In genomic region chrIII:6604317-6604716, ce11 we compare ENCODE assay signal across 5 worm cellular contexts.
TF ChIP-seq lines count a peak whose summit lies in the region.

No protein-coding gene starts in this region.

TF ChIP-seq in whole organism, L1 larva, 84 proteins besides CTCF, POLR2A, EP300 and RAD21 (continues in another document):
- TF ChIP-seq grh-1 (GFP tag; IDR thresholded peaks at IDR 0.05; lab: Robert Waterston, UW), result no peak
- TF ChIP-seq nhr-12 (tag; optimal IDR thresholded peaks at IDR 0.05; lab: Kevin White, UChicago), result no peak
- TF ChIP-seq lir-3 (tag; optimal IDR thresholded peaks at IDR 0.05; lab: Kevin White, UChicago; ENCODE audit: poor library complexity), result no peak
- TF ChIP-seq fkh-4 (tag; optimal IDR thresholded peaks at IDR 0.05; lab: Kevin White, UChicago; ENCODE audit: borderline replicate concordance), result no peak
- no peak for TF ChIP-seq pag-3 (tag; optimal IDR thresholded peaks at IDR 0.05; lab: Kevin White, UChicago; ENCODE audit: borderline replicate concordance, insufficient read depth)
- TF ChIP-seq jun-1 (tag; optimal IDR thresholded peaks at IDR 0.05; lab: Kevin White, UChicago), result peak; percentile 15
- TF ChIP-seq efl-3 (GFP tag; optimal IDR thresholded peaks at IDR 0.05; lab: Kevin White, UChicago), result no peak
- TF ChIP-seq sox-4 (tag; optimal IDR thresholded peaks at IDR 0.05; lab: Kevin White, UChicago), result no peak
- TF ChIP-seq blmp-1 (tag; optimal IDR thresholded peaks at IDR 0.05; lab: Kevin White, UChicago), result peak; percentile 76
- TF ChIP-seq dpl-1 (GFP tag; optimal IDR thresholded peaks at IDR 0.05; lab: Kevin White, UChicago), result peak in 2 of 3 experiments; percentile 3 to 6
- TF ChIP-seq mep-1 (tag; optimal IDR thresholded peaks at IDR 0.05; lab: Kevin White, UChicago), result no peak
- peak; percentile 14 to 58 for TF ChIP-seq lin-35 (GFP tag; optimal IDR thresholded peaks at IDR 0.05; lab: Kevin White, UChicago)
- TF ChIP-seq pqm-1 (tag; optimal IDR thresholded peaks at IDR 0.05; lab: Kevin White, UChicago), result no peak
- no peak for TF ChIP-seq ztf-4 (tag; optimal IDR thresholded peaks at IDR 0.05; lab: Kevin White, UChicago)
- TF ChIP-seq lin-14 (GFP tag; optimal IDR thresholded peaks at IDR 0.05; lab: Kevin White, UChicago), result peak; percentile 19
- no peak for TF ChIP-seq alr-1 (tag; optimal IDR thresholded peaks at IDR 0.05; lab: Kevin White, UChicago; ENCODE audit: borderline replicate concordance)
- peak; percentile 4 for TF ChIP-seq rnt-1 (tag; optimal IDR thresholded peaks at IDR 0.05; lab: Kevin White, UChicago)
- no peak for TF ChIP-seq fkh-8 (tag; optimal IDR thresholded peaks at IDR 0.05; lab: Kevin White, UChicago)

TF ChIP-seq in whole organism, L2 larva, 48 proteins besides CTCF, POLR2A, EP300 and RAD21:
- no peak for TF ChIP-seq unc-55 (GFP tag; optimal IDR thresholded peaks at IDR 0.05; lab: Kevin White, UChicago)
- TF ChIP-seq peb-1 (tag; optimal IDR thresholded peaks at IDR 0.05; lab: Kevin White, UChicago), result no peak
- peak; percentile 18 for TF ChIP-seq crh-2 (tag; optimal IDR thresholded peaks at IDR 0.05; lab: Kevin White, UChicago)
- TF ChIP-seq sma-9 (GFP tag; optimal IDR thresholded peaks at IDR 0.05; lab: Kevin White, UChicago), result peak; percentile 29
- TF ChIP-seq sma-9 (tag; optimal IDR thresholded peaks at IDR 0.05; lab: Kevin White, UChicago), result no peak
- peak; percentile 18 for TF ChIP-seq blmp-1 (tag; optimal IDR thresholded peaks at IDR 0.05; lab: Kevin White, UChicago; ENCODE audit: insufficient read depth)
- TF ChIP-seq fos-1 (tag; optimal IDR thresholded peaks at IDR 0.05; lab: Kevin White, UChicago), result peak; percentile 62

TF ChIP-seq in whole organism, L3 larva, 47 proteins besides CTCF, POLR2A, EP300 and RAD21:
- TF ChIP-seq nfya-1 (tag; optimal IDR thresholded peaks at IDR 0.05; lab: Kevin White, UChicago; ENCODE audit: insufficient read depth), result peak; percentile 23
- no peak for TF ChIP-seq fkh-2 (tag; optimal IDR thresholded peaks at IDR 0.05; lab: Kevin White, UChicago)
- no peak for TF ChIP-seq lin-15B (tag; optimal IDR thresholded peaks at IDR 0.05; lab: Kevin White, UChicago)
- peak; percentile 56 for TF ChIP-seq elt-2 (tag; optimal IDR thresholded peaks at IDR 0.05; lab: Kevin White, UChicago)
- no peak for TF ChIP-seq daf-12 (tag; optimal IDR thresholded peaks at IDR 0.05; lab: Kevin White, UChicago)
- peak; percentile 44 for TF ChIP-seq pqm-1 (tag; optimal IDR thresholded peaks at IDR 0.05; lab: Kevin White, UChicago)
- no peak for TF ChIP-seq skn-1 (tag; optimal IDR thresholded peaks at IDR 0.05; lab: Kevin White, UChicago)
- no peak for TF ChIP-seq ztf-11 (tag; optimal IDR thresholded peaks at IDR 0.05; lab: Kevin White, UChicago)
- TF ChIP-seq ama-1 (optimal IDR thresholded peaks at IDR 0.05; lab: Kevin White, UChicago), result peak; percentile 51
- TF ChIP-seq ZK546.5 (tag; optimal IDR thresholded peaks at IDR 0.05; lab: Kevin White, UChicago), result no peak
TF ChIP-seq in whole organism, L3 larva: peak in this region for 4.

TF ChIP-seq in whole organism, L4 larva, 104 proteins besides CTCF, POLR2A, EP300 and RAD21 (continues in another document):
- no peak for TF ChIP-seq arid-1 (GFP tag; conservative IDR thresholded peaks at IDR 0.05; lab: Robert Waterston, UW)
- TF ChIP-seq aha-1 (tag; lab: Kevin White, UChicago), result no peak
- TF ChIP-seq lsy-2 (tag; optimal IDR thresholded peaks at IDR 0.05; lab: Kevin White, UChicago), result peak in 1 of 2 experiments; percentile 19
- no peak for TF ChIP-seq nhr-48 (tag; optimal IDR thresholded peaks at IDR 0.05; lab: Kevin White, UChicago)
- no peak for TF ChIP-seq zag-1 (tag; optimal IDR thresholded peaks at IDR 0.05; lab: Kevin White, UChicago)
- no peak for TF ChIP-seq spr-3 (GFP tag; optimal IDR thresholded peaks at IDR 0.05; lab: Kevin White, UChicago)
- TF ChIP-seq gei-8 (GFP tag; optimal IDR thresholded peaks at IDR 0.05; lab: Kevin White, UChicago), result no peak
- TF ChIP-seq F37D6.2 (tag; optimal IDR thresholded peaks at IDR 0.05; lab: Kevin White, UChicago), result no peak
- no peak for TF ChIP-seq saeg-2 (GFP tag; IDR thresholded peaks at IDR 0.05; lab: Robert Waterston, UW)
- TF ChIP-seq pha-4 (GFP tag; IDR thresholded peaks at IDR 0.05; lab: Robert Waterston, UW), result no peak
- no peak for TF ChIP-seq pha-4 (tag; optimal IDR thresholded peaks at IDR 0.05; lab: Kevin White, UChicago)
- TF ChIP-seq mdl-1 (tag; optimal IDR thresholded peaks at IDR 0.05; lab: Kevin White, UChicago), result no peak
- TF ChIP-seq ztf-7 (tag; optimal IDR thresholded peaks at IDR 0.05; lab: Kevin White, UChicago), result no peak
- no peak for TF ChIP-seq lir-3 (tag; optimal IDR thresholded peaks at IDR 0.05; lab: Kevin White, UChicago)
- TF ChIP-seq dmd-8 (GFP tag; IDR thresholded peaks at IDR 0.05; lab: Robert Waterston, UW), result 0 out of 2 replicates have a peak, but pooled peaks have one; percentile 11
- no peak for TF ChIP-seq snpc-1.2 (GFP tag; IDR thresholded peaks at IDR 0.05; lab: Robert Waterston, UW)
- no peak for TF ChIP-seq nhr-11 (tag; optimal IDR thresholded peaks at IDR 0.05; lab: Kevin White, UChicago)
- no peak for TF ChIP-seq Y75B8A.6 (GFP tag; IDR thresholded peaks at IDR 0.05; lab: Robert Waterston, UW)
- no peak for TF ChIP-seq lin-15B (tag; optimal IDR thresholded peaks at IDR 0.05; lab: Kevin White, UChicago)
- TF ChIP-seq lim-7 (GFP tag; IDR thresholded peaks at IDR 0.05; lab: Robert Waterston, UW), result no peak
- no peak for TF ChIP-seq vab-7 (GFP tag; IDR thresholded peaks at IDR 0.05; lab: Robert Waterston, UW)
- no peak for TF ChIP-seq jun-1 (tag; optimal IDR thresholded peaks at IDR 0.05; lab: Kevin White, UChicago)
- no peak for TF ChIP-seq daf-8 (GFP tag; IDR thresholded peaks at IDR 0.05; lab: Robert Waterston, UW)
- TF ChIP-seq madf-5 (GFP tag; IDR thresholded peaks at IDR 0.05; lab: Robert Waterston, UW), result no peak
- no peak for TF ChIP-seq lin-29 (GFP tag; IDR thresholded peaks at IDR 0.05; lab: Robert Waterston, UW)
- TF ChIP-seq cey-2 (tag; optimal IDR thresholded peaks at IDR 0.05; lab: Kevin White, UChicago; ENCODE audit: borderline replicate concordance, insufficient read depth), result no peak
- no peak for TF ChIP-seq ZK546.5 (tag; optimal IDR thresholded peaks at IDR 0.05; lab: Kevin White, UChicago)
- TF ChIP-seq mep-1 (tag; optimal IDR thresholded peaks at IDR 0.05; lab: Kevin White, UChicago), result peak; percentile 14
- TF ChIP-seq nhr-237 (tag; optimal IDR thresholded peaks at IDR 0.05; lab: Kevin White, UChicago), result no peak
- TF ChIP-seq nhr-28 (tag; optimal IDR thresholded peaks at IDR 0.05; lab: Kevin White, UChicago), result peak; percentile 46
- no peak for TF ChIP-seq sdz-12 (GFP tag; optimal IDR thresholded peaks at IDR 0.05; lab: Kevin White, UChicago)
- no peak for TF ChIP-seq tra-1 (GFP tag; IDR thresholded peaks at IDR 0.05; lab: Robert Waterston, UW)

TF ChIP-seq in whole organism, young adult, 124 proteins besides CTCF, POLR2A, EP300 and RAD21 (continues in another document):
- no peak for TF ChIP-seq dox-1 (GFP tag; IDR thresholded peaks at IDR 0.05; lab: Robert Waterston, UW)
- peak; percentile 62 for TF ChIP-seq nhr-80 (tag; optimal IDR thresholded peaks at IDR 0.05; lab: Kevin White, UChicago)
- TF ChIP-seq hlh-12 (tag; optimal IDR thresholded peaks at IDR 0.05; lab: Kevin White, UChicago), result no peak
- no peak for TF ChIP-seq let-526 (GFP tag; IDR thresholded peaks at IDR 0.05; lab: Robert Waterston, UW)
- no peak for TF ChIP-seq snpc-1.1 (tag; optimal IDR thresholded peaks at IDR 0.05; lab: Kevin White, UChicago; ENCODE audit: insufficient read depth)
- TF ChIP-seq nfya-2 (GFP tag; IDR thresholded peaks at IDR 0.05; lab: Robert Waterston, UW), result no peak
- no peak for TF ChIP-seq unc-130 (GFP tag; optimal IDR thresholded peaks at IDR 0.05; lab: Kevin White, UChicago)
- TF ChIP-seq hmg-1.2 (GFP tag; IDR thresholded peaks at IDR 0.05; lab: Robert Waterston, UW), result peak; percentile 39; the same call in 1 of the 2 replicates
- no peak for TF ChIP-seq bed-2 (GFP tag; IDR thresholded peaks at IDR 0.05; lab: Robert Waterston, UW)
- TF ChIP-seq snpc-4 (GFP tag; optimal IDR thresholded peaks at IDR 0.05; lab: Kevin White, UChicago), result no peak
- no peak for TF ChIP-seq snpc-4 (tag; optimal IDR thresholded peaks at IDR 0.05; lab: Kevin White, UChicago)
- TF ChIP-seq nhr-179 (tag; optimal IDR thresholded peaks at IDR 0.05; lab: Kevin White, UChicago), result no peak
- no peak for TF ChIP-seq F52B5.7 (tag; optimal IDR thresholded peaks at IDR 0.05; lab: Kevin White, UChicago)
- no peak for TF ChIP-seq snpc-3.4 (tag; optimal IDR thresholded peaks at IDR 0.05; lab: Kevin White, UChicago)
- TF ChIP-seq ceh-91 (GFP tag; IDR thresholded peaks at IDR 0.05; lab: Robert Waterston, UW), result no peak
- no peak for TF ChIP-seq dpff-1 (tag; optimal IDR thresholded peaks at IDR 0.05; lab: Kevin White, UChicago)
- TF ChIP-seq sea-2 (GFP tag; IDR thresholded peaks at IDR 0.05; lab: Robert Waterston, UW), result no peak
- no peak for TF ChIP-seq bed-1 (GFP tag; IDR thresholded peaks at IDR 0.05; lab: Robert Waterston, UW)
- no peak; the same call in 1 of the 2 replicates for TF ChIP-seq B0336.3 (GFP tag; IDR thresholded peaks at IDR 0.05; lab: Robert Waterston, UW)
- TF ChIP-seq lag-1 (GFP tag; IDR thresholded peaks at IDR 0.05; lab: Robert Waterston, UW), result no peak
- TF ChIP-seq B0261.1 (tag; optimal IDR thresholded peaks at IDR 0.05; lab: Kevin White, UChicago), result no peak
- TF ChIP-seq T26A5.8 (tag; optimal IDR thresholded peaks at IDR 0.05; lab: Kevin White, UChicago), result no peak
- no peak for TF ChIP-seq aptf-3 (GFP tag; IDR thresholded peaks at IDR 0.05; lab: Robert Waterston, UW)
- TF ChIP-seq cebp-2 (GFP tag; IDR thresholded peaks at IDR 0.05; lab: Robert Waterston, UW), result no peak
- no peak for TF ChIP-seq lin-54 (GFP tag; optimal IDR thresholded peaks at IDR 0.05; lab: Kevin White, UChicago)
- TF ChIP-seq lin-40 (tag; optimal IDR thresholded peaks at IDR 0.05; lab: Kevin White, UChicago), result no peak
- no peak for TF ChIP-seq F55B11.4 (tag; optimal IDR thresholded peaks at IDR 0.05; lab: Kevin White, UChicago; ENCODE audit: borderline replicate concordance, insufficient read depth)
- TF ChIP-seq egl-18 (GFP tag; IDR thresholded peaks at IDR 0.05; lab: Robert Waterston, UW), result no peak
- TF ChIP-seq tbx-9 (tag; optimal IDR thresholded peaks at IDR 0.05; lab: Kevin White, UChicago; ENCODE audit: borderline replicate concordance), result no peak
- TF ChIP-seq T07F8.4 (tag; optimal IDR thresholded peaks at IDR 0.05; lab: Kevin White, UChicago), result no peak
- TF ChIP-seq ztf-28 (GFP tag; IDR thresholded peaks at IDR 0.05; lab: Robert Waterston, UW), result no peak
- TF ChIP-seq cebp-1 (GFP tag; IDR thresholded peaks at IDR 0.05; lab: Robert Waterston, UW), result no peak
- peak; percentile 16 for TF ChIP-seq cebp-1 (tag; optimal IDR thresholded peaks at IDR 0.05; lab: Kevin White, UChicago)
- TF ChIP-seq unc-62 (GFP tag; optimal IDR thresholded peaks at IDR 0.05; lab: Kevin White, UChicago), result no peak
- TF ChIP-seq aptf-2 (GFP tag; conservative IDR thresholded peaks at IDR 0.05; lab: Robert Waterston, UW), result no peak
- TF ChIP-seq F49E8.2 (tag; optimal IDR thresholded peaks at IDR 0.05; lab: Kevin White, UChicago; ENCODE audit: insufficient read depth), result no peak
